Worm (Caenorhabditis elegans): ENCODE results near the gene ctsa-1.1.

- TF ChIP-seq him-1 (tag; optimal IDR thresholded peaks at IDR 0.05) (no peak), W03F9.2 (tag; optimal IDR thresholded peaks at IDR 0.05) (no peak)
These were observed 10.9 kb downstream of the ctsa-1.1 start for ce11 chrII:4748374-4748773.
